Worm (Caenorhabditis elegans): ENCODE results near the gene F44B9.8.

The F44B9.8 gene

ce11 chrIII:8020823-8021332 lies 8.6 kb downstream of the F44B9.8 start, which contains the start of gene lin-36 (continued):
- TF ChIP-seq efl-3 (GFP tag; optimal IDR thresholded peaks at IDR 0.05) (no peak), fkh-4 (tag; optimal IDR thresholded peaks at IDR 0.05; ENCODE audit: borderline replicate concordance) (no peak), lin-39 (tag; optimal IDR thresholded peaks at IDR 0.05) (peak; percentile 36), ceh-82 (tag; optimal IDR thresholded peaks at IDR 0.05) (peak; percentile 71 to 91 (median 84)), nhr-71 (tag; optimal IDR thresholded peaks at IDR 0.05) (peak; percentile 90), mdl-1 (tag; optimal IDR thresholded peaks at IDR 0.05) (peak in 1 of 2 experiments; percentile 64), nhr-19 (GFP tag; conservative IDR thresholded peaks at IDR 0.05) (peak; percentile 76), vab-15 (tag; optimal IDR thresholded peaks at IDR 0.05) (peak; percentile 64), sptf-1 (tag; optimal IDR thresholded peaks at IDR 0.05) (no peak), swsn-7 (tag; optimal IDR thresholded peaks at IDR 0.05) (peak; percentile 85), ztf-4 (tag; optimal IDR thresholded peaks at IDR 0.05) (peak; percentile 62), elt-2 (tag; optimal IDR thresholded peaks at IDR 0.05) (peak; percentile 32), elt-3 (tag; optimal IDR thresholded peaks at IDR 0.05) (peak in 2 of 6 experiments; percentile 72 to 77), nhr-237 (tag; optimal IDR thresholded peaks at IDR 0.05) (no peak), grh-1 (GFP tag; IDR thresholded peaks at IDR 0.05) (peak; percentile 78), ztf-11 (tag; optimal IDR thresholded peaks at IDR 0.05) (peak in 1 of 2 experiments; percentile 76), unc-98 (GFP tag; IDR thresholded peaks at IDR 0.05) (no peak), snu-23 (GFP tag; optimal IDR thresholded peaks at IDR 0.05) (peak; percentile 91), rnt-1 (tag; optimal IDR thresholded peaks at IDR 0.05) (peak; percentile 89), mep-1 (tag; optimal IDR thresholded peaks at IDR 0.05) (peak; percentile 94), isw-1 (GFP tag; IDR thresholded peaks at IDR 0.05) (peak; percentile 74), egl-13 (tag; optimal IDR thresholded peaks at IDR 0.05) (peak; percentile 44), sox-4 (tag; optimal IDR thresholded peaks at IDR 0.05) (no peak), hlh-4 (tag; optimal IDR thresholded peaks at IDR 0.05) (no peak), lsy-2 (tag; optimal IDR thresholded peaks at IDR 0.05) (peak; percentile 88 to 91), ceh-90 (tag; optimal IDR thresholded peaks at IDR 0.05) (no peak), pax-3 (tag; optimal IDR thresholded peaks at IDR 0.05) (peak; percentile 9), snpc-4 (tag; optimal IDR thresholded peaks at IDR 0.05) (peak; percentile 52), hpl-2 (GFP tag; optimal IDR thresholded peaks at IDR 0.05) (no peak), pqm-1 (tag; optimal IDR thresholded peaks at IDR 0.05) (no peak), F16B12.6 (tag; optimal IDR thresholded peaks at IDR 0.05) (peak; percentile 99), C04F5.9 (tag; optimal IDR thresholded peaks at IDR 0.05) (peak; percentile 74), nhr-47 (tag; optimal IDR thresholded peaks at IDR 0.05) (peak; percentile 86), nhr-11 (tag; optimal IDR thresholded peaks at IDR 0.05) (no peak), efl-1 (optimal IDR thresholded peaks at IDR 0.05) (peak; percentile 86 to 91), efl-1 (GFP tag; optimal IDR thresholded peaks at IDR 0.05 in 1 of 2) (peak; percentile 87 to 99), ceh-88 (GFP tag; IDR thresholded peaks at IDR 0.05) (peak; percentile 19; the same call in 1 of the 2 replicates), unc-30 (tag; optimal IDR thresholded peaks at IDR 0.05) (no peak), pag-3 (tag; optimal IDR thresholded peaks at IDR 0.05; ENCODE audit: borderline replicate concordance, insufficient read depth) (no peak), fkh-10 (GFP tag; optimal IDR thresholded peaks at IDR 0.05) (no peak), mef-2 (tag; optimal IDR thresholded peaks at IDR 0.05) (no peak), unc-130 (tag; optimal IDR thresholded peaks at IDR 0.05) (peak; percentile 73), sup-37 (GFP tag; optimal IDR thresholded peaks at IDR 0.05) (no peak)

ce11 chrIII:8017053-8017452 lies 12.4 kb downstream of the F44B9.8 start:
- no peak for TF ChIP-seq efl-3 (GFP tag; optimal IDR thresholded peaks at IDR 0.05)
- no peak for TF ChIP-seq sup-37 (GFP tag; optimal IDR thresholded peaks at IDR 0.05)
- no peak for TF ChIP-seq C04F5.9 (tag; optimal IDR thresholded peaks at IDR 0.05)
- no peak for TF ChIP-seq hlh-4 (tag; optimal IDR thresholded peaks at IDR 0.05)
- no peak for TF ChIP-seq snpc-4 (tag; optimal IDR thresholded peaks at IDR 0.05)
- TF ChIP-seq elt-3 (tag; optimal IDR thresholded peaks at IDR 0.05): no peak
- TF ChIP-seq pag-3 (tag; optimal IDR thresholded peaks at IDR 0.05; ENCODE audit: borderline replicate concordance, insufficient read depth): no peak
